Fruit fly (Drosophila melanogaster) whole organism, wandering third instar larva: Measurements from ENCODE around the gene mus101.

Experiments
- Abd-B ChIP-seq: fragments of >200 bp; optimal IDR thresholded peaks from 2 replicates; lab custom pipeline; 2017; ENCODE audit warnings: missing biosample characterization, missing genetic modification characterization
- CG32264 ChIP-seq: fragments of 200-800 bp; sonication (Bioruptor generic); optimal IDR thresholded peaks from 2 replicates; lab custom pipeline; 2016; ENCODE audit warnings: missing biosample characterization, missing genetic modification characterization
- CG9705 ChIP-seq: fragments of 200-800 bp; sonication (Bioruptor generic); optimal IDR thresholded peaks from 2 replicates; lab custom pipeline; 2018; ENCODE audit warnings: missing biosample characterization, mild to moderate bottlenecking, missing genetic modification characterization
- CrebA ChIP-seq: fragments of 200-800 bp; sonication (Bioruptor generic); optimal IDR thresholded peaks from 2 replicates; lab custom pipeline; 2016; ENCODE audit warnings: missing biosample characterization, mild to moderate bottlenecking, missing genetic modification characterization, borderline replicate concordance
- Dfd ChIP-seq: fragments of >200 bp; optimal IDR thresholded peaks from 2 replicates; lab custom pipeline; 2017; ENCODE audit warnings: missing biosample characterization, missing genetic modification characterization
- Dif ChIP-seq: fragments of 200-275, 200-300 bp; sonication (Bioruptor generic); optimal IDR thresholded peaks from 2 replicates; lab custom pipeline; 2018; ENCODE audit warnings: missing biosample characterization, missing genetic modification characterization; ENCODE audit not compliant: partially characterized antibody
- GATAd ChIP-seq: sonication (Bioruptor generic); optimal IDR thresholded peaks from 2 replicates; lab custom pipeline; 2016; ENCODE audit warnings: missing biosample characterization, missing genetic modification characterization
- HLH106 ChIP-seq: fragments of 200-800 bp; optimal IDR thresholded peaks from 3 replicates; lab custom pipeline; 2019; ENCODE audit warnings: missing biosample characterization, mild to moderate bottlenecking, missing genetic modification characterization, moderate library complexity
- Hnf4 ChIP-seq: fragments of 200-800 bp; sonication (Bioruptor generic); optimal IDR thresholded peaks from 2 replicates; lab custom pipeline; 2016; ENCODE audit warnings: missing biosample characterization, mild to moderate bottlenecking, missing genetic modification characterization
- Hr78 ChIP-seq: fragments of >200 bp; optimal IDR thresholded peaks from 2 replicates; lab custom pipeline; 2017; ENCODE audit warnings: missing biosample characterization, missing genetic modification characterization
- Hr83 ChIP-seq: fragments of 200-300 bp; sonication (Bioruptor generic); optimal IDR thresholded peaks from 2 replicates; lab custom pipeline; 2016; ENCODE audit warnings: missing biosample characterization, mild to moderate bottlenecking, missing genetic modification characterization, moderate library complexity; ENCODE audit not compliant: poor library complexity, severe bottlenecking
- Jra ChIP-seq: sonication (Bioruptor generic); optimal IDR thresholded peaks from 2 replicates; lab custom pipeline; 2016; ENCODE audit warnings: missing biosample characterization, missing genetic modification characterization
- Mio ChIP-seq: sonication (Bioruptor generic); optimal IDR thresholded peaks from 2 replicates; lab custom pipeline; 2016; ENCODE audit warnings: missing biosample characterization, missing genetic modification characterization
- Myc ChIP-seq: fragments of >200 bp; optimal IDR thresholded peaks from 2 replicates; lab custom pipeline; 2017
- N ChIP-seq: fragments of >200 bp; optimal IDR thresholded peaks from 2 replicates; lab custom pipeline; 2018; ENCODE audit warnings: missing biosample characterization, missing external identifiers, missing genetic modification characterization
- OdsH ChIP-seq: fragments of 200-800 bp; sonication (Bioruptor generic); optimal IDR thresholded peaks from 2 replicates; lab custom pipeline; 2016; ENCODE audit warnings: missing biosample characterization, mild to moderate bottlenecking, missing genetic modification characterization
- Rel ChIP-seq, 2 experiments: fragments of 200-800 bp; sonication (Bioruptor generic) in 1 of 2; optimal IDR thresholded peaks; 2 replicates in 1 of 2; 3 replicates in 1 of 2; lab custom pipeline; 2016 to 2019; ENCODE audit warnings: mild to moderate bottlenecking in 2 of 2, missing biosample characterization in 2 of 2, missing genetic modification characterization in 2 of 2, moderate library complexity in 1 of 2
- Sp1 ChIP-seq: fragments of 200-800 bp; sonication (Bioruptor generic); optimal IDR thresholded peaks from 3 replicates; lab custom pipeline; 2019; ENCODE audit warnings: missing biosample characterization, mild to moderate bottlenecking, missing genetic modification characterization, moderate library complexity
- Vsx2 ChIP-seq: fragments of 200-300, 225-300 bp; sonication (Bioruptor generic); optimal IDR thresholded peaks from 2 replicates; lab custom pipeline; 2018; ENCODE audit warnings: missing biosample characterization, missing genetic modification characterization; ENCODE audit not compliant: partially characterized antibody
- br ChIP-seq: fragments of 200-800 bp; sonication (Bioruptor generic); optimal IDR thresholded peaks from 2 replicates; lab custom pipeline; 2016; ENCODE audit warnings: missing biosample characterization, missing genetic modification characterization
- brk ChIP-seq: fragments of 200-800 bp; sonication (Bioruptor generic); optimal IDR thresholded peaks from 2 replicates; lab custom pipeline; 2016; ENCODE audit warnings: missing biosample characterization, mild to moderate bottlenecking, missing genetic modification characterization
- dl ChIP-seq, 2 experiments: fragments of 175-275, 200-275 bp in 1 of 2; fragments of 200-275 bp in 1 of 2; sonication (Bioruptor generic); optimal IDR thresholded peaks; lab custom pipeline; 2018; ENCODE audit warnings: mild to moderate bottlenecking in 2 of 2, missing biosample characterization in 2 of 2, missing genetic modification characterization in 2 of 2, moderate library complexity in 2 of 2; ENCODE audit not compliant: partially characterized antibody in 2 of 2, insufficient read depth in 1 of 2
- dmrt93B ChIP-seq: fragments of 200-800 bp; sonication (Bioruptor generic); optimal IDR thresholded peaks from 2 replicates; lab custom pipeline; 2018; ENCODE audit warnings: missing biosample characterization, mild to moderate bottlenecking, missing genetic modification characterization
- dsf ChIP-seq: sonication (Bioruptor generic); optimal IDR thresholded peaks from 2 replicates; lab custom pipeline; 2016; ENCODE audit warnings: missing biosample characterization, missing genetic modification characterization, borderline replicate concordance
- ey ChIP-seq: fragments of 200-800 bp; sonication (Bioruptor generic); optimal IDR thresholded peaks from 2 replicates; lab custom pipeline; 2016; ENCODE audit warnings: missing biosample characterization, missing genetic modification characterization
- foxo ChIP-seq, 2 experiments: fragments of 200-800 bp; sonication (Bioruptor generic); optimal IDR thresholded peaks; 2 replicates in 1 of 2; 3 replicates in 1 of 2; lab custom pipeline; 2016 to 2017; ENCODE audit warnings: missing biosample characterization in 2 of 2, missing genetic modification characterization in 2 of 2
- fru ChIP-seq: fragments of 200-800 bp; sonication (Bioruptor generic); optimal IDR thresholded peaks from 3 replicates; lab custom pipeline; 2016; ENCODE audit warnings: missing biosample characterization, mild to moderate bottlenecking, missing genetic modification characterization
- h ChIP-seq: fragments of 200-800 bp; sonication (Bioruptor generic); optimal IDR thresholded peaks from 3 replicates; lab custom pipeline; 2016; ENCODE audit warnings: missing biosample characterization, mild to moderate bottlenecking, missing genetic modification characterization
- jim ChIP-seq: fragments of 175-275, 200-325 bp; sonication (Bioruptor generic); optimal IDR thresholded peaks from 2 replicates; lab custom pipeline; 2016; ENCODE audit warnings: missing biosample characterization, mild to moderate bottlenecking, missing genetic modification characterization
- lola ChIP-seq: fragments of >200 bp; optimal IDR thresholded peaks from 2 replicates; lab custom pipeline; 2017; ENCODE audit warnings: missing biosample characterization, missing genetic modification characterization
- pan ChIP-seq: fragments of >200 bp; optimal IDR thresholded peaks from 2 replicates; lab custom pipeline; 2017
- psq ChIP-seq: fragments of 200-800 bp; sonication (Bioruptor generic); optimal IDR thresholded peaks from 3 replicates; lab custom pipeline; 2017; ENCODE audit warnings: missing biosample characterization, mild to moderate bottlenecking, missing genetic modification characterization, moderate library complexity
- rgr ChIP-seq: fragments of 200-800 bp; sonication (Bioruptor generic); optimal IDR thresholded peaks from 3 replicates; lab custom pipeline; 2016; ENCODE audit warnings: missing biosample characterization, mild to moderate bottlenecking, missing genetic modification characterization
- sage ChIP-seq: fragments of 200-800 bp; sonication (Bioruptor generic); optimal IDR thresholded peaks from 2 replicates; lab custom pipeline; 2016; ENCODE audit warnings: missing biosample characterization, mild to moderate bottlenecking, missing genetic modification characterization
- sv ChIP-seq: fragments of 200-800 bp; sonication (Bioruptor generic); optimal IDR thresholded peaks from 3 replicates; lab custom pipeline; 2016; ENCODE audit warnings: missing biosample characterization, missing genetic modification characterization
- tai ChIP-seq: sonication (Bioruptor generic); optimal IDR thresholded peaks from 2 replicates; lab custom pipeline; 2016; ENCODE audit warnings: missing biosample characterization, missing genetic modification characterization
- usp ChIP-seq: fragments of >200 bp; optimal IDR thresholded peaks from 2 replicates; lab custom pipeline; 2017; ENCODE audit warnings: missing biosample characterization, missing genetic modification characterization
- woc ChIP-seq: sonication (Bioruptor generic); optimal IDR thresholded peaks from 2 replicates; lab custom pipeline; 2016; ENCODE audit warnings: missing biosample characterization, mild to moderate bottlenecking, missing genetic modification characterization

Gene mus101

dm6 chrX:13737939-13738338 lies 15.9 kb downstream of the mus101 start, which contains the start of gene CG11134:
CG11134 (plus strand) TSS chrX:13737942.
- TF ChIP-seq Rel (GFP tag; optimal IDR thresholded peaks at IDR 0.05; lab: Kevin White, UChicago) (no peak), Rel (tag; optimal IDR thresholded peaks at IDR 0.05; lab: Kevin White, UChicago) (peak; percentile 5), Dfd (GFP tag; lab: Kevin White, UChicago) (no peak), CrebA (GFP tag; lab: Kevin White, UChicago) (no peak)
- TF ChIP-seq, all 38 proteins: peak for 1

DNA sequence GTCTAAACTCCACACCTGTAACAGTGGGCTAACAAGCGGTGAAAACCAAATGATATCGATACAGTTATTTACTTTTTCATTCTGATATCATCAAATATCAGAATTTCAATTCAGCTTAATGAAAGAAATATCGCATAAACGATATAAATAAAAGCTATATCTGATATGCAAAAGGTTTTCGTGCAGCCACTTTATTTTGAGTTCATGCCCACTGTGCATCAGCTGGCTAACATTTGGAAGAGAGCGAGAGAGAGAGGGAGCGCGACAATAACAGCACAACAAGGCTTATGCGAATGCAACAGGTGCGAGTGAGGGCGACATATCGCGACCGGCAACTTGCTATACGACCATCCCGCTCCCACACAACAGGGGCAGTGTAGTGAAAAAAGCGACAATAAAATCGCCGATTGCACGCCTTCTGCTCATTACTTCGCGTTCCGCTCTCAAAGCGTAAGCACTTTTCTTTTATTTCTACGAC lies 17.4 kb downstream of the mus101 start, which contains the start of gene CG11151:
Gene CG11151, plus strand, starts transcription at position 334 of the 478 bp plus-strand sequence.
- peak; percentile 98 for TF ChIP-seq woc (GFP tag; lab: Kevin White, UChicago)
- TF ChIP-seq Mio = peak; percentile 82
- peak; percentile 93 to 98 for TF ChIP-seq foxo (GFP tag; optimal IDR thresholded peaks at IDR 0.05; lab: Kevin White, UChicago)
- peak; percentile 97 for TF ChIP-seq Sp1 (GFP tag; lab: Kevin White, UChicago)
- TF ChIP-seq Jra = peak; percentile 91
- peak; percentile 98 for TF ChIP-seq br (GFP tag; lab: Kevin White, UChicago)
- TF ChIP-seq dl (GFP tag; optimal IDR thresholded peaks at IDR 0.05; lab: Kevin White, UChicago; ENCODE audit: insufficient read depth in 1 of 2, partially characterized antibody in 2 of 2) = peak; percentile 7 to 62
- peak; percentile 96 for TF ChIP-seq HLH106 (tag; lab: Kevin White, UChicago)
- TF ChIP-seq Dfd (GFP tag; lab: Kevin White, UChicago) = no peak
- no peak for TF ChIP-seq Myc (lab: Kevin White, UChicago)
- peak; percentile 99 for TF ChIP-seq fru (GFP tag; lab: Kevin White, UChicago)
- peak; percentile 90 for TF ChIP-seq sv
- peak; percentile 83 for TF ChIP-seq dsf (GFP tag; lab: Kevin White, UChicago)
- TF ChIP-seq Hr83 (GFP tag; lab: Kevin White, UChicago) = peak; percentile 39
- peak; percentile 96 for TF ChIP-seq sage (GFP tag; lab: Kevin White, UChicago)
- TF ChIP-seq usp (GFP tag; lab: Kevin White, UChicago) = no peak
- no peak for TF ChIP-seq Abd-B (GFP tag; lab: Kevin White, UChicago)
- TF ChIP-seq brk (GFP tag; lab: Kevin White, UChicago) = peak; percentile 88
- TF ChIP-seq Hnf4 (GFP tag; lab: Kevin White, UChicago) = peak; percentile 97
- TF ChIP-seq CrebA (GFP tag; lab: Kevin White, UChicago) = no peak
- TF ChIP-seq Dif (GFP tag; lab: Kevin White, UChicago) = peak; percentile 36
- TF ChIP-seq rgr = peak; percentile 98
- no peak for TF ChIP-seq jim
- TF ChIP-seq N (GFP tag; lab: Kevin White, UChicago) = no peak
- peak; percentile 89 for TF ChIP-seq dmrt93B (GFP tag; lab: Kevin White, UChicago)
- TF ChIP-seq tai (GFP tag; lab: Kevin White, UChicago) = peak; percentile 94
- peak; percentile 98 for TF ChIP-seq h
- TF ChIP-seq Hr78 (GFP tag; lab: Kevin White, UChicago) = no peak
- no peak for TF ChIP-seq Vsx2
- TF ChIP-seq OdsH (GFP tag; lab: Kevin White, UChicago) = peak; percentile 97
- peak; percentile 93 for TF ChIP-seq psq (GFP tag; lab: Kevin White, UChicago)
- TF ChIP-seq CG32264 = peak; percentile 93
- TF ChIP-seq CG9705 (GFP tag; lab: Kevin White, UChicago) = peak; percentile 95
- TF ChIP-seq ey (GFP tag; lab: Kevin White, UChicago) = peak; percentile 97
- no peak for TF ChIP-seq lola (GFP tag; lab: Kevin White, UChicago)
- no peak for TF ChIP-seq pan (lab: Kevin White, UChicago)
- peak; percentile 77 for TF ChIP-seq Rel (GFP tag; optimal IDR thresholded peaks at IDR 0.05; lab: Kevin White, UChicago)
- TF ChIP-seq Rel (tag; optimal IDR thresholded peaks at IDR 0.05; lab: Kevin White, UChicago) = peak; percentile 78
- peak; percentile 69 for TF ChIP-seq GATAd
- TF ChIP-seq, all 38 proteins: peak for 27
